Fruit fly (Drosophila melanogaster) whole organism, embryonic: ENCODE results near the gene CG7781.

Experiments used
- Ada2b ChIP-seq: fragments of 200-800 bp; sonication (Bioruptor generic); IDR thresholded peaks from 2 replicates; pipeline ENCODE4 v1.3.6; 2022; ENCODE audit warnings: missing biosample characterization, missing genetic modification characterization
- Antp ChIP-seq: fragments of 200-800 bp; sonication (Bioruptor generic); optimal IDR thresholded peaks from 3 replicates; lab custom pipeline; 2016; ENCODE audit warnings: missing biosample characterization, missing genetic modification characterization
- CG10209 ChIP-seq: fragments of 200-800 bp; sonication (Bioruptor generic); optimal IDR thresholded peaks from 3 replicates; lab custom pipeline; 2017; ENCODE audit warnings: missing biosample characterization, mild to moderate bottlenecking, missing genetic modification characterization, missing genetic modification reagents
- CG1024 ChIP-seq: fragments of 200-800 bp; sonication (Bioruptor generic); IDR thresholded peaks from 2 replicates; pipeline ENCODE4 v1.3.6; 2022; ENCODE audit warnings: missing biosample characterization, missing genetic modification characterization
- CG11696 ChIP-seq: fragments of 200-800 bp; sonication (Bioruptor generic); IDR thresholded peaks from 2 replicates; pipeline ENCODE4 v1.3.6; 2022; ENCODE audit warnings: missing biosample characterization, missing genetic modification characterization
- CG13287 ChIP-seq: fragments of 200-800 bp; sonication (Bioruptor generic); IDR thresholded peaks from 2 replicates; pipeline ENCODE4 v1.3.6; 2022; ENCODE audit warnings: missing biosample characterization, missing genetic modification characterization; ENCODE audit not compliant: partially characterized antibody
- CG13424 ChIP-seq: fragments of 200-800 bp; sonication (Bioruptor generic); optimal IDR thresholded peaks from 2 replicates; lab custom pipeline; 2019; ENCODE audit warnings: missing biosample characterization, mild to moderate bottlenecking, missing genetic modification characterization, moderate library complexity
- CG14667 ChIP-seq: fragments of 200-800 bp; sonication (Bioruptor generic); IDR thresholded peaks from 2 replicates; pipeline ENCODE4 v1.3.6; 2022; ENCODE audit warnings: missing biosample characterization, missing genetic modification characterization
- CG15073 ChIP-seq: fragments of 200-800 bp; sonication (Bioruptor generic); optimal IDR thresholded peaks from 2 replicates; lab custom pipeline; 2016; ENCODE audit warnings: missing biosample characterization, missing genetic modification characterization
- CG17359 ChIP-seq: fragments of 200-800 bp; sonication (Bioruptor generic); optimal IDR thresholded peaks from 3 replicates; lab custom pipeline; 2018; ENCODE audit warnings: missing biosample characterization, mild to moderate bottlenecking, missing genetic modification characterization, moderate library complexity
- CG17612 ChIP-seq: fragments of 200-800 bp; sonication (Bioruptor generic); IDR thresholded peaks from 2 replicates; pipeline ENCODE4 v1.3.6; 2022; ENCODE audit warnings: missing biosample characterization, missing genetic modification characterization
- CG17829 ChIP-seq: fragments of 200-800 bp; optimal IDR thresholded peaks from 2 replicates; lab custom pipeline; 2019; ENCODE audit warnings: missing biosample characterization, mild to moderate bottlenecking, missing genetic modification characterization, moderate library complexity
- CG18011 ChIP-seq: fragments of 200-800 bp; sonication (Bioruptor generic); optimal IDR thresholded peaks from 2 replicates; lab custom pipeline; 2017; ENCODE audit warnings: missing biosample characterization, missing genetic modification characterization, mild to moderate bottlenecking, moderate library complexity, missing genotype
- CG18262 ChIP-seq: fragments of 200-800 bp; optimal IDR thresholded peaks from 3 replicates; lab custom pipeline; 2019; ENCODE audit warnings: missing biosample characterization, mild to moderate bottlenecking, missing genetic modification characterization, moderate library complexity
- CG18599 ChIP-seq: fragments of 200-800 bp; sonication (Bioruptor generic); optimal IDR thresholded peaks from 3 replicates; lab custom pipeline; 2017; ENCODE audit warnings: missing biosample characterization, missing genetic modification characterization, mild to moderate bottlenecking, moderate library complexity, missing genetic modification reagents
- CG5180 ChIP-seq: fragments of 200-800 bp; sonication (Bioruptor generic); optimal IDR thresholded peaks from 3 replicates; lab custom pipeline; 2017; ENCODE audit warnings: missing biosample characterization, missing genetic modification characterization, mild to moderate bottlenecking, moderate library complexity, missing genetic modification reagents
- CG6254 ChIP-seq: fragments of 200-800 bp; sonication (Bioruptor generic); optimal IDR thresholded peaks from 3 replicates; lab custom pipeline; 2017; ENCODE audit warnings: mild to moderate bottlenecking, missing biosample characterization, missing genetic modification reagents, missing genetic modification characterization
- CG8089 ChIP-seq: fragments of 200-800 bp; sonication (Bioruptor generic); optimal IDR thresholded peaks from 3 replicates; lab custom pipeline; 2016; ENCODE audit warnings: missing biosample characterization, missing genetic modification characterization
- CG9817 ChIP-seq: fragments of 200-800 bp; sonication (Bioruptor generic); optimal IDR thresholded peaks from 2 replicates; lab custom pipeline; 2018; ENCODE audit warnings: missing biosample characterization, mild to moderate bottlenecking, missing genetic modification characterization, moderate library complexity
- CG9876 ChIP-seq: fragments of 200-800 bp; sonication (Bioruptor generic); optimal IDR thresholded peaks from 2 replicates; lab custom pipeline; 2016; ENCODE audit warnings: missing biosample characterization, missing genetic modification characterization
- CHES-1-like ChIP-seq: fragments of 200-800 bp; sonication (Bioruptor generic); optimal IDR thresholded peaks from 2 replicates; lab custom pipeline; 2016; ENCODE audit warnings: missing biosample characterization, missing genetic modification characterization
- E2f2 ChIP-seq: fragments of 200-800 bp; sonication (Bioruptor generic); IDR thresholded peaks from 2 replicates; pipeline ENCODE4 v1.3.6; 2022; ENCODE audit warnings: missing biosample characterization, missing genetic modification characterization
- Eip74EF ChIP-seq, 2 experiments: fragments of 200-800 bp in 1 of 2; fragments of >200 bp in 1 of 2; sonication (Bioruptor generic) in 1 of 2; optimal IDR thresholded peaks; 2 replicates each; lab custom pipeline; 2017 to 2019; ENCODE audit warnings: missing biosample characterization in 2 of 2, missing genetic modification characterization in 2 of 2, mild to moderate bottlenecking in 1 of 2, moderate library complexity in 1 of 2
- H15 ChIP-seq: fragments of 200-800 bp; sonication (Bioruptor generic); IDR thresholded peaks from 3 replicates; pipeline ENCODE4 v1.3.6; 2022; ENCODE audit warnings: missing biosample characterization, missing genetic modification characterization
- Hand ChIP-seq: fragments of 200-800 bp; sonication (Bioruptor generic); optimal IDR thresholded peaks from 2 replicates; lab custom pipeline; 2017; ENCODE audit warnings: mild to moderate bottlenecking, missing biosample characterization, missing genetic modification reagents, missing genetic modification characterization
- MBD-R2 ChIP-seq: fragments of 200-800 bp; sonication (Bioruptor generic); IDR thresholded peaks from 2 replicates; pipeline ENCODE4 v1.3.6; 2022; ENCODE audit warnings: missing biosample characterization, missing genetic modification characterization
- NC2β ChIP-seq: fragments of 200-800 bp; sonication (Bioruptor generic); optimal IDR thresholded peaks from 2 replicates; lab custom pipeline; 2016; ENCODE audit warnings: missing biosample characterization, missing genetic modification characterization
- Optix ChIP-seq: fragments of 200-800 bp; sonication (Bioruptor generic); IDR thresholded peaks from 3 replicates; pipeline ENCODE4 v1.3.6; 2022; ENCODE audit warnings: missing biosample characterization, missing genetic modification characterization
- bsh ChIP-seq, 2 experiments: fragments of 200-800 bp; sonication (Bioruptor generic); optimal IDR thresholded peaks; 2 replicates each; lab custom pipeline; 2017 to 2018; ENCODE audit warnings: mild to moderate bottlenecking in 2 of 2, missing biosample characterization in 2 of 2, missing genetic modification characterization in 2 of 2, moderate library complexity in 1 of 2
- crp ChIP-seq, 2 experiments: fragments of 200-800 bp; sonication (Bioruptor generic); optimal IDR thresholded peaks; 2 replicates in 1 of 2; 3 replicates in 1 of 2; lab custom pipeline; 2017; ENCODE audit warnings: missing biosample characterization in 2 of 2, missing genetic modification characterization in 2 of 2, mild to moderate bottlenecking in 1 of 2, moderate library complexity in 1 of 2
- danr ChIP-seq: fragments of 200-800 bp; sonication (Bioruptor generic); IDR thresholded peaks from 2 replicates; pipeline ENCODE4 v1.3.6; 2022; ENCODE audit warnings: missing biosample characterization, missing genetic modification characterization
- eyg ChIP-seq: fragments of 200-800 bp; sonication (Bioruptor generic); optimal IDR thresholded peaks from 3 replicates; lab custom pipeline; 2016; ENCODE audit warnings: missing biosample characterization, missing genetic modification characterization
- fd3F ChIP-seq: fragments of 200-800 bp; sonication (Bioruptor generic); optimal IDR thresholded peaks from 2 replicates; lab custom pipeline; 2018; ENCODE audit warnings: missing biosample characterization, mild to moderate bottlenecking, missing genetic modification characterization, moderate library complexity
- fru ChIP-seq: fragments of >200 bp; optimal IDR thresholded peaks from 2 replicates; lab custom pipeline; 2017
- gcm ChIP-seq: fragments of 200-800 bp; sonication (Bioruptor generic); optimal IDR thresholded peaks from 2 replicates; lab custom pipeline; 2019; ENCODE audit warnings: missing biosample characterization, mild to moderate bottlenecking, missing genetic modification characterization, moderate library complexity
- gt ChIP-seq: fragments of 200-800 bp; sonication (Bioruptor generic); IDR thresholded peaks from 2 replicates; pipeline ENCODE4 v1.3.6; 2022; ENCODE audit warnings: missing biosample characterization, missing genetic modification characterization
- jing ChIP-seq: fragments of 200-800 bp; sonication (Bioruptor generic); optimal IDR thresholded peaks from 2 replicates; lab custom pipeline; 2018; ENCODE audit warnings: missing biosample characterization, mild to moderate bottlenecking, missing genetic modification characterization
- kni ChIP-seq: fragments of 200-800 bp; sonication (Bioruptor generic); optimal IDR thresholded peaks from 3 replicates; lab custom pipeline; 2017; ENCODE audit warnings: mild to moderate bottlenecking, missing biosample characterization, missing genetic modification reagents, missing genetic modification characterization
- nau ChIP-seq: fragments of 200-800 bp; sonication (Bioruptor generic); optimal IDR thresholded peaks from 3 replicates; lab custom pipeline; 2017; ENCODE audit warnings: missing biosample characterization, mild to moderate bottlenecking, missing genetic modification characterization, missing genetic modification reagents
- nmo ChIP-seq: fragments of 200-800 bp; sonication (Bioruptor generic); optimal IDR thresholded peaks from 2 replicates; lab custom pipeline; 2018; ENCODE audit warnings: missing biosample characterization, mild to moderate bottlenecking, missing genetic modification characterization, moderate library complexity
- pb ChIP-seq: fragments of 200-800 bp; sonication (Bioruptor generic); optimal IDR thresholded peaks from 3 replicates; lab custom pipeline; 2016; ENCODE audit warnings: missing biosample characterization, missing genetic modification characterization
- pnt ChIP-seq: fragments of 200-800 bp; sonication (Bioruptor generic); optimal IDR thresholded peaks from 3 replicates; lab custom pipeline; 2016; ENCODE audit warnings: missing biosample characterization, missing genetic modification characterization
- sim ChIP-seq: fragments of 200-800 bp; sonication (Bioruptor generic); IDR thresholded peaks from 2 replicates; pipeline ENCODE4 v1.3.6; 2022; ENCODE audit warnings: missing biosample characterization, missing genetic modification characterization
- sisA ChIP-seq: fragments of 200-800 bp; sonication (Bioruptor generic); IDR thresholded peaks from 2 replicates; pipeline ENCODE4 v1.3.6; 2022; ENCODE audit warnings: missing biosample characterization, missing genetic modification characterization
- slbo ChIP-seq: fragments of 200-800 bp; sonication (Bioruptor generic); IDR thresholded peaks from 2 replicates; pipeline ENCODE4 v1.3.6; 2022; ENCODE audit warnings: missing biosample characterization, missing genetic modification characterization
- slp2 ChIP-seq: fragments of 200-800 bp; sonication (Bioruptor generic); optimal IDR thresholded peaks from 2 replicates; lab custom pipeline; 2016; ENCODE audit warnings: missing biosample characterization, missing genetic modification characterization
- tna ChIP-seq: fragments of 200-800 bp; sonication (Bioruptor generic); IDR thresholded peaks from 2 replicates; pipeline ENCODE4 v1.3.6; 2022; ENCODE audit warnings: missing biosample characterization, missing genetic modification characterization; ENCODE audit not compliant: partially characterized antibody
- trh ChIP-seq: fragments of 200-800 bp; sonication (Bioruptor generic); optimal IDR thresholded peaks from 2 replicates; lab custom pipeline; 2016; ENCODE audit warnings: missing biosample characterization, missing genetic modification characterization
- twi ChIP-seq: fragments of 200-800 bp; optimal IDR thresholded peaks from 2 replicates; lab custom pipeline; 2019; ENCODE audit warnings: missing biosample characterization, mild to moderate bottlenecking, missing genetic modification characterization, moderate library complexity
- yki ChIP-seq: fragments of >200 bp; optimal IDR thresholded peaks from 3 replicates; lab custom pipeline; 2018
- zf30C ChIP-seq: fragments of 200-800 bp; sonication (Bioruptor generic); optimal IDR thresholded peaks from 3 replicates; lab custom pipeline; 2018; ENCODE audit warnings: missing biosample characterization, mild to moderate bottlenecking, missing genetic modification characterization

The CG7781 gene

DNA sequence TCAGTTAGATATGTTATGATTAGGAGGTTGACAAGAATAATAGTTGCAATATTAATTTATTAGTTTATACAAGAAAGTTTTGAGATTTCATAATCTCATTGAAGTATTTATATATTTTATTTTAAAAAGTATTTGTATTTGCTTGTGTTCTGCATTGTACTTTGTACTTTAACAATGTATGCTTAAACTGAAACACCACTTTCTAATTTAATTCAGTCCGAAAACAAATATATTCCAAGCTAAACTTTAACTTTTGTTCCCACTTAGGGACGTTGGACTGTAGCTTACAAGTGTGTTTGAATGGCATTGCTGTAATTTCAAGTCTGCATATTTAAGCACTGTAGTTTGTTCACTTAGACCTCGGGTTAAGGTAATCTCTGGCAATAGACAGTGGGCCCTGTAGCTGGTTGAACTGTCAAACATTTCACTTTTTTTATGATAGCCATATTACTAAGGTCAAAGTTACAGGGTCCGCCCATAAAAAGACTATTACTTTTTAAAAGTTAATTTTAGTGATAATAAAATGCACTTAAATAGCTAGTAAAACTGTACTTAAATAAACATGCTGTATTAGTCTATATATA is 46.2 kb upstream of the CG7781 start (continued):
- TF ChIP-seq bsh (GFP tag; optimal IDR thresholded peaks at IDR 0.05; lab: Kevin White, UChicago) (no peak), pb (GFP tag; lab: Kevin White, UChicago) (no peak), H15 (GFP tag; lab: Robert Waterston, UW) (no peak), CG11696 (GFP tag; lab: Robert Waterston, UW) (no peak), yki (no peak), MBD-R2 (GFP tag; lab: Robert Waterston, UW) (no peak), CG9876 (GFP tag; lab: Kevin White, UChicago) (no peak), CG8089 (no peak), CG15073 (GFP tag; lab: Kevin White, UChicago) (no peak), CG9817 (no peak), fru (no peak), CG6254 (GFP tag; lab: Kevin White, UChicago) (no peak), twi (tag; lab: Kevin White, UChicago) (no peak), Ada2b (no peak), CG13424 (tag; lab: Kevin White, UChicago) (peak; percentile 22), trh (GFP tag; lab: Kevin White, UChicago) (no peak), CG1024 (GFP tag; lab: Robert Waterston, UW) (no peak), danr (no peak), Eip74EF (GFP tag; optimal IDR thresholded peaks at IDR 0.05; lab: Kevin White, UChicago) (no peak), gt (GFP tag; lab: Robert Waterston, UW) (no peak), CG10209 (GFP tag; lab: Kevin White, UChicago) (no peak), crp (GFP tag; optimal IDR thresholded peaks at IDR 0.05; lab: Kevin White, UChicago) (no peak), jing (GFP tag; lab: Kevin White, UChicago) (no peak), CG14667 (GFP tag; lab: Robert Waterston, UW) (no peak), gcm (GFP tag; lab: Kevin White, UChicago) (no peak), CG18262 (tag; lab: Kevin White, UChicago) (peak; percentile 18), nmo (GFP tag; lab: Kevin White, UChicago) (peak; percentile 18), fd3F (GFP tag; lab: Kevin White, UChicago) (no peak), NC2β (GFP tag; lab: Kevin White, UChicago) (no peak), sim (GFP tag; lab: Robert Waterston, UW) (no peak), CHES-1-like (no peak), tna (GFP tag; lab: Robert Waterston, UW) (no peak), CG5180 (GFP tag; lab: Kevin White, UChicago) (no peak), CG18011 (GFP tag; lab: Kevin White, UChicago) (no peak), CG18599 (GFP tag; lab: Kevin White, UChicago) (peak; percentile 6), zf30C (GFP tag; lab: Kevin White, UChicago) (no peak), slp2 (no peak), Optix (GFP tag; lab: Robert Waterston, UW) (no peak), sisA (GFP tag; lab: Robert Waterston, UW) (no peak), E2f2 (GFP tag; lab: Robert Waterston, UW) (no peak), slbo (GFP tag; lab: Robert Waterston, UW) (no peak), nau (no peak), pnt (GFP tag; lab: Kevin White, UChicago) (no peak), CG17829 (tag; lab: Kevin White, UChicago) (peak; percentile 31), Antp (GFP tag; lab: Kevin White, UChicago) (no peak), CG17612 (GFP tag; lab: Robert Waterston, UW) (no peak), CG13287 (no peak), Hand (no peak), CG17359 (tag; lab: Kevin White, UChicago) (peak; percentile 14), eyg (no peak), kni (GFP tag; lab: Kevin White, UChicago) (no peak)
